Worm (Caenorhabditis elegans) whole organism, L2 larva: ENCODE data around the gene cutc-1.

Experiments
- alr-1 ChIP-seq: fragments of 150-350 bp; optimal IDR thresholded peaks from 2 replicates; lab custom pipeline; 2014; ENCODE audit warnings: missing biosample characterization, missing genetic modification characterization
- elt-3 ChIP-seq: sonication (generic microtip); optimal IDR thresholded peaks from 2 replicates; lab custom pipeline; 2017; ENCODE audit warnings: missing biosample characterization, missing genetic modification characterization
- mab-5 ChIP-seq: fragments of 150-350 bp; optimal IDR thresholded peaks from 2 replicates; lab custom pipeline; 2014; ENCODE audit warnings: missing biosample characterization, missing genetic modification characterization
- sma-3 ChIP-seq: sonication (generic microtip); optimal IDR thresholded peaks from 2 replicates; lab custom pipeline; 2016; ENCODE audit warnings: missing genetic modification reagents, missing genetic modification characterization, missing compliant biosample characterization
- sma-9 ChIP-seq, 2 experiments: fragments of 150-350 bp in 1 of 2; sonication (generic microtip) in 1 of 2; optimal IDR thresholded peaks; 2 replicates each; lab custom pipeline; 2014 to 2016; ENCODE audit warnings: missing genetic modification characterization in 2 of 2, mild to moderate bottlenecking in 1 of 2, missing biosample characterization in 1 of 2, missing compliant biosample characterization in 1 of 2, missing genetic modification reagents in 1 of 2, moderate library complexity in 1 of 2
- snpc-4 ChIP-seq: fragments of 150-350 bp; optimal IDR thresholded peaks from 2 replicates; lab custom pipeline; 2014; ENCODE audit warnings: missing biosample characterization, missing genetic modification characterization
- unc-62 ChIP-seq: fragments of 150-350 bp; optimal IDR thresholded peaks from 2 replicates; lab custom pipeline; 2014; ENCODE audit warnings: missing biosample characterization, missing genetic modification reagents, missing genetic modification characterization

ce11 chrIII:8395685-8396084 is 7.7 kb downstream of the cutc-1 start, which contains the start of gene ZK353.3:
- TF ChIP-seq snpc-4 (tag; lab: Kevin White, UChicago), result no peak
- no peak for TF ChIP-seq alr-1 (tag; lab: Kevin White, UChicago)
- no peak for TF ChIP-seq sma-9 (GFP tag; optimal IDR thresholded peaks at IDR 0.05; lab: Kevin White, UChicago)
- no peak for TF ChIP-seq sma-9 (tag; optimal IDR thresholded peaks at IDR 0.05; lab: Kevin White, UChicago)
- no peak for TF ChIP-seq mab-5 (tag; lab: Kevin White, UChicago)
- TF ChIP-seq unc-62 (GFP tag; lab: Kevin White, UChicago), result no peak
- TF ChIP-seq elt-3, result no peak
- no peak for TF ChIP-seq sma-3 (GFP tag; lab: Kevin White, UChicago)
